Fruit fly (Drosophila melanogaster) whole organism, embryonic: Measurements from ENCODE around the gene soti.

Experiments used
- C15 ChIP-seq: fragments of 200-800 bp; sonication (Bioruptor generic); IDR thresholded peaks from 3 replicates; pipeline ENCODE4 v1.3.6; 2022; ENCODE audit warnings: missing biosample characterization, missing genetic modification characterization
- CG10462 ChIP-seq: fragments of 200-800 bp; sonication (Bioruptor generic); optimal IDR thresholded peaks from 2 replicates; lab custom pipeline; 2016; ENCODE audit warnings: missing biosample characterization, missing genetic modification characterization
- CG10543 ChIP-seq: fragments of 200-800 bp; sonication (Bioruptor generic); optimal IDR thresholded peaks from 3 replicates; lab custom pipeline; 2017; ENCODE audit warnings: missing biosample characterization, mild to moderate bottlenecking, missing genetic modification characterization, moderate library complexity
- CG11247 ChIP-seq: fragments of 200-800 bp; sonication (Bioruptor generic); IDR thresholded peaks from 2 replicates; pipeline ENCODE4 v1.3.6; 2022; ENCODE audit warnings: missing biosample characterization, missing genetic modification characterization
- CG11504 ChIP-seq: fragments of 200-800 bp; sonication (Bioruptor generic); optimal IDR thresholded peaks from 3 replicates; lab custom pipeline; 2019; ENCODE audit warnings: missing biosample characterization, mild to moderate bottlenecking, missing genetic modification characterization, moderate library complexity
- CG12104 ChIP-seq: fragments of 200-800 bp; sonication (Bioruptor generic); optimal IDR thresholded peaks from 3 replicates; lab custom pipeline; 2016; ENCODE audit warnings: missing biosample characterization, missing genetic modification characterization
- CG12391 ChIP-seq: fragments of 200-800 bp; sonication (Bioruptor generic); optimal IDR thresholded peaks from 3 replicates; lab custom pipeline; 2018; ENCODE audit warnings: missing biosample characterization, mild to moderate bottlenecking, missing genetic modification characterization, moderate library complexity
- CG12769 ChIP-seq: fragments of 200-800 bp; sonication (Bioruptor generic); optimal IDR thresholded peaks from 2 replicates; lab custom pipeline; 2019; ENCODE audit warnings: missing biosample characterization, mild to moderate bottlenecking, missing genetic modification characterization, moderate library complexity
- CG14667 ChIP-seq: fragments of 200-800 bp; sonication (Bioruptor generic); IDR thresholded peaks from 2 replicates; pipeline ENCODE4 v1.3.6; 2022; ENCODE audit warnings: missing biosample characterization, missing genetic modification characterization
- CG14965 ChIP-seq: fragments of 200-800 bp; sonication (Bioruptor generic); optimal IDR thresholded peaks from 2 replicates; lab custom pipeline; 2016; ENCODE audit warnings: missing biosample characterization, missing genetic modification characterization, borderline replicate concordance
- CG15601 ChIP-seq: fragments of 200-800 bp; sonication (Bioruptor generic); optimal IDR thresholded peaks from 3 replicates; lab custom pipeline; 2019; ENCODE audit warnings: missing biosample characterization, mild to moderate bottlenecking, missing genetic modification characterization, moderate library complexity
- CG17912 ChIP-seq: fragments of 200-800 bp; sonication (Bioruptor generic); optimal IDR thresholded peaks from 2 replicates; lab custom pipeline; 2018; ENCODE audit warnings: missing biosample characterization, mild to moderate bottlenecking, missing genetic modification characterization
- CG2202 ChIP-seq: fragments of 200-800 bp; sonication (Bioruptor generic); optimal IDR thresholded peaks from 2 replicates; lab custom pipeline; 2018; ENCODE audit warnings: missing biosample characterization, mild to moderate bottlenecking, missing genetic modification characterization
- CG3065 ChIP-seq: fragments of 200-800 bp; sonication (Bioruptor generic); optimal IDR thresholded peaks from 2 replicates; lab custom pipeline; 2016; ENCODE audit warnings: missing biosample characterization, missing genetic modification characterization
- CG4360 ChIP-seq: fragments of 200-800 bp; sonication (Bioruptor generic); IDR thresholded peaks from 2 replicates; pipeline ENCODE4 v1.3.6; 2022; ENCODE audit warnings: missing biosample characterization, missing genetic modification characterization
- CG6175 ChIP-seq: fragments of 200-800 bp; sonication (Bioruptor generic); IDR thresholded peaks from 3 replicates; pipeline ENCODE4 v1.3.6; 2022; ENCODE audit warnings: missing biosample characterization, missing genetic modification characterization
- CG8290 ChIP-seq, 3 experiments: fragments of 200-800 bp; sonication (Bioruptor generic); optimal IDR thresholded peaks; 2 replicates each; lab custom pipeline; 2016 to 2019; ENCODE audit warnings: missing biosample characterization in 3 of 3, missing genetic modification characterization in 3 of 3, mild to moderate bottlenecking in 2 of 3, moderate library complexity in 1 of 3
- CkIIα-i1 ChIP-seq: fragments of 200-800 bp; sonication (Bioruptor generic); IDR thresholded peaks from 2 replicates; pipeline ENCODE4 v1.3.6; 2022; ENCODE audit warnings: missing biosample characterization, missing genetic modification characterization
- D ChIP-seq, 2 experiments: fragments of 200-800 bp in 1 of 2; fragments of >200 bp in 1 of 2; sonication (Bioruptor generic) in 1 of 2; optimal IDR thresholded peaks; 2 replicates in 1 of 2; 3 replicates in 1 of 2; lab custom pipeline; 2017; ENCODE audit warnings: mild to moderate bottlenecking in 1 of 2, missing biosample characterization in 1 of 2, missing genetic modification characterization in 1 of 2, missing genetic modification reagents in 1 of 2
- Elba2 ChIP-seq: fragments of 200-800 bp; sonication (Bioruptor generic); optimal IDR thresholded peaks from 3 replicates; lab custom pipeline; 2016; ENCODE audit warnings: missing biosample characterization, missing genetic modification characterization
- HLH4C ChIP-seq: fragments of 200-800 bp; sonication (Bioruptor generic); IDR thresholded peaks from 3 replicates; pipeline ENCODE4 v1.3.6; 2022; ENCODE audit warnings: missing biosample characterization, missing genetic modification characterization; ENCODE audit not compliant: partially characterized antibody
- Hey ChIP-seq: fragments of 200-800 bp; sonication (Bioruptor generic); optimal IDR thresholded peaks from 3 replicates; lab custom pipeline; 2018; ENCODE audit warnings: missing biosample characterization, mild to moderate bottlenecking, missing genetic modification characterization
- Jarid2 ChIP-seq: fragments of 200-800 bp; sonication (Bioruptor generic); optimal IDR thresholded peaks from 3 replicates; lab custom pipeline; 2017; ENCODE audit warnings: mild to moderate bottlenecking, missing biosample characterization, missing genetic modification reagents, missing genetic modification characterization
- Kr ChIP-seq: fragments of 200-800 bp; sonication (Bioruptor generic); optimal IDR thresholded peaks from 2 replicates; lab custom pipeline; 2017; ENCODE audit warnings: missing biosample characterization, mild to moderate bottlenecking, missing genetic modification characterization
- MBD-R2 ChIP-seq: fragments of 200-800 bp; sonication (Bioruptor generic); IDR thresholded peaks from 2 replicates; pipeline ENCODE4 v1.3.6; 2022; ENCODE audit warnings: missing biosample characterization, missing genetic modification characterization
- Med ChIP-seq: fragments of 200-800 bp; sonication (Bioruptor generic); peaks from one replicate; lab custom pipeline; 2016; ENCODE audit warnings: missing biosample characterization, missing genetic modification characterization, mild to moderate bottlenecking, inconsistent platforms, moderate library complexity
- Rx ChIP-seq: fragments of 200-800 bp; sonication (Bioruptor generic); IDR thresholded peaks from 2 replicates; pipeline ENCODE4 v1.3.6; 2022; ENCODE audit warnings: missing biosample characterization, missing genetic modification characterization
- TFAM ChIP-seq: fragments of 200-800 bp; sonication (Bioruptor generic); optimal IDR thresholded peaks from 2 replicates; lab custom pipeline; 2017; ENCODE audit warnings: missing biosample characterization, missing genetic modification characterization, inconsistent platforms
- Tbp ChIP-seq: fragments of >200 bp; optimal IDR thresholded peaks from 2 replicates; lab custom pipeline; 2018; ENCODE audit warnings: missing biosample characterization, missing genetic modification characterization
- cg ChIP-seq: fragments of 200-800 bp; sonication (Bioruptor generic); optimal IDR thresholded peaks from 3 replicates; lab custom pipeline; 2019; ENCODE audit warnings: missing biosample characterization, mild to moderate bottlenecking, missing genetic modification characterization, moderate library complexity
- chinmo ChIP-seq: fragments of 200-800 bp; sonication (Bioruptor generic); IDR thresholded peaks from 4 replicates; pipeline ENCODE4 v1.3.6; 2022; ENCODE audit warnings: missing biosample characterization, missing genetic modification characterization; ENCODE audit not compliant: partially characterized antibody
- crp ChIP-seq, 2 experiments: fragments of 200-800 bp; sonication (Bioruptor generic); optimal IDR thresholded peaks; 2 replicates in 1 of 2; 3 replicates in 1 of 2; lab custom pipeline; 2017; ENCODE audit warnings: missing biosample characterization in 2 of 2, missing genetic modification characterization in 2 of 2, mild to moderate bottlenecking in 1 of 2, moderate library complexity in 1 of 2
- disco-r ChIP-seq: fragments of 200-800 bp; sonication (Bioruptor generic); optimal IDR thresholded peaks from 2 replicates; lab custom pipeline; 2016; ENCODE audit warnings: missing biosample characterization, missing genetic modification characterization
- grau ChIP-seq: fragments of 200-800 bp; optimal IDR thresholded peaks from 3 replicates; lab custom pipeline; 2019; ENCODE audit warnings: missing biosample characterization, mild to moderate bottlenecking, missing genetic modification characterization, moderate library complexity
- gt ChIP-seq: fragments of 200-800 bp; sonication (Bioruptor generic); IDR thresholded peaks from 2 replicates; pipeline ENCODE4 v1.3.6; 2022; ENCODE audit warnings: missing biosample characterization, missing genetic modification characterization
- hb ChIP-seq: fragments of 200-800 bp; sonication (Bioruptor generic); IDR thresholded peaks from 3 replicates; pipeline ENCODE4 v1.3.6; 2022; ENCODE audit warnings: missing biosample characterization, missing genetic modification characterization; ENCODE audit not compliant: partially characterized antibody
- hth ChIP-seq: fragments of >200 bp; optimal IDR thresholded peaks from 2 replicates; lab custom pipeline; 2017; ENCODE audit warnings: inconsistent platforms
- ind ChIP-seq: fragments of 200-800 bp; sonication (Bioruptor generic); optimal IDR thresholded peaks from 3 replicates; lab custom pipeline; 2016; ENCODE audit warnings: missing biosample characterization, missing genetic modification characterization
- nom ChIP-seq: fragments of 200-800 bp; sonication (Bioruptor generic); optimal IDR thresholded peaks from 2 replicates; lab custom pipeline; 2017; ENCODE audit warnings: missing biosample characterization, missing genetic modification characterization, mild to moderate bottlenecking, moderate library complexity, missing genetic modification reagents
- prd ChIP-seq, 3 experiments: fragments of >200 bp in 2 of 3; fragments of 200-800 bp in 1 of 3; sonication (Bioruptor generic) in 1 of 3; optimal IDR thresholded peaks in 2 of 3; IDR thresholded peaks in 1 of 3; 2 replicates in 2 of 3; 3 replicates in 1 of 3; pipeline versions ENCODE4 v1.3.6 to Lab custom; 2017 to 2022; ENCODE audit warnings: missing biosample characterization in 1 of 3, missing genetic modification characterization in 1 of 3
- psq ChIP-seq: fragments of 200-800 bp; sonication (Bioruptor generic); optimal IDR thresholded peaks from 2 replicates; lab custom pipeline; 2017; ENCODE audit warnings: missing biosample characterization, missing genetic modification characterization
- run ChIP-seq: fragments of 200-800 bp; sonication (Bioruptor generic); optimal IDR thresholded peaks from 3 replicates; lab custom pipeline; 2018; ENCODE audit warnings: missing biosample characterization, mild to moderate bottlenecking, missing genetic modification characterization
- shn ChIP-seq: fragments of 200-800 bp; sonication (Bioruptor generic); optimal IDR thresholded peaks from 3 replicates; lab custom pipeline; 2016; ENCODE audit warnings: missing biosample characterization, missing genetic modification characterization
- slp2 ChIP-seq: fragments of 200-800 bp; sonication (Bioruptor generic); optimal IDR thresholded peaks from 2 replicates; lab custom pipeline; 2016; ENCODE audit warnings: missing biosample characterization, missing genetic modification characterization
- sob ChIP-seq: fragments of 200-800 bp; sonication (Bioruptor generic); IDR thresholded peaks from 2 replicates; pipeline ENCODE4 v1.3.6; 2022; ENCODE audit warnings: missing biosample characterization, missing genetic modification characterization
- sr ChIP-seq: fragments of 200-800 bp; sonication (Bioruptor generic); IDR thresholded peaks from 3 replicates; pipeline ENCODE4 v1.3.6; 2022; ENCODE audit warnings: missing biosample characterization, missing genetic modification characterization
- tgo ChIP-seq: fragments of 200-800 bp; sonication (Bioruptor generic); IDR thresholded peaks from 3 replicates; pipeline ENCODE4 v1.3.6; 2022; ENCODE audit warnings: missing biosample characterization, missing genetic modification characterization
- tin ChIP-seq: fragments of 200-800 bp; sonication (Bioruptor generic); optimal IDR thresholded peaks from 3 replicates; lab custom pipeline; 2016; ENCODE audit warnings: missing biosample characterization, missing genetic modification characterization
- wek ChIP-seq: fragments of 200-800 bp; sonication (Bioruptor generic); optimal IDR thresholded peaks from 3 replicates; lab custom pipeline; 2018; ENCODE audit warnings: missing biosample characterization, mild to moderate bottlenecking, missing genetic modification characterization, moderate library complexity
- zfh1 ChIP-seq: fragments of 200-800 bp; sonication (Bioruptor generic); IDR thresholded peaks from 3 replicates; pipeline ENCODE4 v1.3.6; 2022; ENCODE audit warnings: missing biosample characterization, missing genetic modification characterization

soti gene

DNA sequence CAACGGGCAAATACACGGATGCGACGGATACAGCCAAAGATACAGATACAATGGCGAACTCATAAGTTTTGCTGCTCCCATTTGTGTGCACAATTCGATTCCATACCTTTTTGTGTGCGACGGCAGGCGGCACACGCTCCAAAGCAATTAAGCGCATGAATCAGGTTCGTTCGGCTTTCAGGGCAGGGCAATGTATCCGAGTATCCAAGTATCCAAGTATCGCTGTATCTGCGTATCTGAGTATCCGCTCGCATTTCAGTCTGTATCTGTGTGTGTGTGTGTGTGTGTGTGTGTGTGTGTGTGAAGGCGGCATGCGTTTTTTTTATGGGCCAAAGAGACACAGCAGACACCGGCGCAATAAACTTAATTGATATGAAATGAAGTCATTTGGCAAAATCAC lies 18.3 kb downstream of the soti start:
- no peak for TF ChIP-seq sr (GFP tag; lab: Robert Waterston, UW)
- TF ChIP-seq CG14667 (GFP tag; lab: Robert Waterston, UW) = no peak
- no peak for TF ChIP-seq Rx (GFP tag; lab: Robert Waterston, UW)
- no peak for TF ChIP-seq shn (GFP tag; lab: Kevin White, UChicago)
- peak; percentile 43; the same call in 1 of the 2 replicates for TF ChIP-seq CG4360 (GFP tag; lab: Robert Waterston, UW)
- TF ChIP-seq CG8290 (GFP tag; optimal IDR thresholded peaks at IDR 0.05; lab: Kevin White, UChicago) = no peak
- peak in 1 of 2 experiments; percentile 15 for TF ChIP-seq CG8290 (tag; optimal IDR thresholded peaks at IDR 0.05; lab: Kevin White, UChicago)
- TF ChIP-seq grau = no peak
- peak; percentile 9; the same call in 1 of the 2 replicates for TF ChIP-seq sob (GFP tag; lab: Robert Waterston, UW)
- no peak for TF ChIP-seq prd (optimal IDR thresholded peaks at IDR 0.05; lab: Kevin White, UChicago)
- no peak for TF ChIP-seq prd (GFP tag; IDR thresholded peaks at IDR 0.05; lab: Robert Waterston, UW)
- no peak for TF ChIP-seq slp2 (GFP tag; lab: Kevin White, UChicago)
- no peak for TF ChIP-seq HLH4C (GFP tag; lab: Robert Waterston, UW)
- peak; percentile 32 for TF ChIP-seq D (optimal IDR thresholded peaks at IDR 0.05; lab: Kevin White, UChicago)
- TF ChIP-seq D (GFP tag; optimal IDR thresholded peaks at IDR 0.05; lab: Kevin White, UChicago) = no peak
- TF ChIP-seq Tbp (GFP tag; lab: Kevin White, UChicago) = no peak
- no peak for TF ChIP-seq hb (GFP tag; lab: Robert Waterston, UW)
- no peak for TF ChIP-seq crp (GFP tag; optimal IDR thresholded peaks at IDR 0.05; lab: Kevin White, UChicago)
- peak; percentile 25 for TF ChIP-seq Kr (GFP tag; lab: Kevin White, UChicago)
- no peak for TF ChIP-seq CG12104 (GFP tag; lab: Kevin White, UChicago)
- TF ChIP-seq Med (GFP tag; lab: Kevin White, UChicago) = peak; percentile 71
- no peak for TF ChIP-seq psq
- TF ChIP-seq CG12769 = peak; percentile 15
- TF ChIP-seq CG10543 (GFP tag; lab: Kevin White, UChicago) = peak; percentile 1
- no peak for TF ChIP-seq CG10462 (GFP tag; lab: Kevin White, UChicago)
- TF ChIP-seq zfh1 (GFP tag; lab: Robert Waterston, UW) = 0 out of 3 replicates have a peak, but pooled peaks have one; percentile 6
- TF ChIP-seq CG11504 (tag; lab: Kevin White, UChicago) = peak; percentile 43
- peak; percentile 59 for TF ChIP-seq cg (GFP tag; lab: Kevin White, UChicago)
- no peak for TF ChIP-seq CG2202 (tag; lab: Kevin White, UChicago)
- no peak for TF ChIP-seq Elba2 (GFP tag; lab: Kevin White, UChicago)
- TF ChIP-seq CG15601 = no peak
- 0 out of 4 replicates have a peak, but pooled peaks have one; percentile 42 for TF ChIP-seq chinmo (GFP tag; lab: Robert Waterston, UW)
- no peak for TF ChIP-seq CG6175 (GFP tag; lab: Robert Waterston, UW)
- peak; percentile 18 for TF ChIP-seq Hey (tag; lab: Kevin White, UChicago)
- TF ChIP-seq, all 482 proteins: peak for 13

dm6 chr3R:14361741-14362232 lies 19.7 kb downstream of the soti start, which contains the start of gene Dnaaf5:
Gene Dnaaf5, minus strand, starts transcription at chr3R:14361786.
- TF ChIP-seq CG3065 (GFP tag; lab: Kevin White, UChicago) = no peak
- no peak for TF ChIP-seq run
- peak; percentile 16 for TF ChIP-seq nom (GFP tag; lab: Kevin White, UChicago)
- TF ChIP-seq Jarid2 (GFP tag; lab: Kevin White, UChicago) = no peak
- no peak for TF ChIP-seq wek
- TF ChIP-seq CG12391 (tag; lab: Kevin White, UChicago) = no peak
- TF ChIP-seq CG17912 (GFP tag; lab: Kevin White, UChicago) = peak; percentile 7
- TF ChIP-seq gt (GFP tag; lab: Robert Waterston, UW) = no peak
- no peak for TF ChIP-seq C15
- TF ChIP-seq TFAM = no peak
- no peak for TF ChIP-seq tin
- TF ChIP-seq ind (GFP tag; lab: Kevin White, UChicago) = no peak
- TF ChIP-seq CG11247 (GFP tag; lab: Robert Waterston, UW) = no peak
- no peak for TF ChIP-seq hth
- TF ChIP-seq disco-r (GFP tag; lab: Kevin White, UChicago) = no peak
- TF ChIP-seq MBD-R2 (GFP tag; lab: Robert Waterston, UW) = peak; percentile 51; the same call in 1 of the 2 replicates
- no peak for TF ChIP-seq CG14965 (GFP tag; lab: Kevin White, UChicago)
- no peak for TF ChIP-seq CkIIα-i1 (GFP tag; lab: Robert Waterston, UW)
- no peak for TF ChIP-seq tgo (GFP tag; lab: Robert Waterston, UW)
